Fruit fly (Drosophila melanogaster) whole organism, embryonic: ENCODE measurements around the gene Plzf.
A peak's percentile ranks its signal among the peaks of the same experiment; 100 is the strongest.

Experiments used
- Asciz ChIP-seq: fragments of 200-800 bp; sonication (Bioruptor generic); optimal IDR thresholded peaks from 2 replicates; lab custom pipeline; 2017; ENCODE audit warnings: missing biosample characterization, mild to moderate bottlenecking, missing genetic modification characterization, missing genetic modification reagents
- CG10366 ChIP-seq: fragments of 200-800 bp; sonication (Bioruptor generic); IDR thresholded peaks from 2 replicates; pipeline ENCODE4 v1.3.6; 2022; ENCODE audit warnings: missing biosample characterization, missing genetic modification characterization
- CG10431 ChIP-seq: fragments of 200-800 bp; sonication (Bioruptor generic); optimal IDR thresholded peaks from 3 replicates; lab custom pipeline; 2018; ENCODE audit warnings: missing biosample characterization, mild to moderate bottlenecking, missing genetic modification characterization
- CG12236 ChIP-seq: fragments of 200-800 bp; sonication (Bioruptor generic); optimal IDR thresholded peaks from 2 replicates; lab custom pipeline; 2016; ENCODE audit warnings: missing biosample characterization, missing genetic modification characterization
- CG12299 ChIP-seq: fragments of 200-800 bp; sonication (Bioruptor generic); optimal IDR thresholded peaks from 2 replicates; lab custom pipeline; 2018; ENCODE audit warnings: missing biosample characterization, mild to moderate bottlenecking, missing genetic modification characterization
- CG13775 ChIP-seq: fragments of 200-800 bp; sonication (Bioruptor generic); optimal IDR thresholded peaks from 3 replicates; lab custom pipeline; 2017; ENCODE audit warnings: missing biosample characterization, mild to moderate bottlenecking, missing genetic modification characterization
- CG14050 ChIP-seq: fragments of 200-800 bp; sonication (Bioruptor generic); IDR thresholded peaks from 3 replicates; pipeline ENCODE4 v1.3.6; 2022; ENCODE audit warnings: missing biosample characterization, missing genetic modification characterization
- CG17186 ChIP-seq: fragments of 200-800 bp; sonication (Bioruptor generic); optimal IDR thresholded peaks from 3 replicates; lab custom pipeline; 2017; ENCODE audit warnings: missing biosample characterization, missing genetic modification reagents, missing genetic modification characterization
- CG18262 ChIP-seq: fragments of 200-800 bp; optimal IDR thresholded peaks from 3 replicates; lab custom pipeline; 2019; ENCODE audit warnings: missing biosample characterization, mild to moderate bottlenecking, missing genetic modification characterization, moderate library complexity
- CG18476 ChIP-seq: fragments of 200-800 bp; sonication (Bioruptor generic); optimal IDR thresholded peaks from 2 replicates; lab custom pipeline; 2016; ENCODE audit warnings: missing biosample characterization, mild to moderate bottlenecking, missing genetic modification characterization
- CG2120 ChIP-seq: fragments of 200-800 bp; sonication (Bioruptor generic); optimal IDR thresholded peaks from 3 replicates; lab custom pipeline; 2016; ENCODE audit warnings: missing biosample characterization, missing genetic modification characterization
- CG31365 ChIP-seq: fragments of 200-800 bp; sonication (Bioruptor generic); optimal IDR thresholded peaks from 2 replicates; lab custom pipeline; 2018; ENCODE audit warnings: missing biosample characterization, mild to moderate bottlenecking, missing genetic modification characterization
- CG3838 ChIP-seq: fragments of 200-800 bp; sonication (Bioruptor generic); optimal IDR thresholded peaks from 3 replicates; lab custom pipeline; 2016; ENCODE audit warnings: missing biosample characterization, missing genetic modification characterization
- CG6683 ChIP-seq: fragments of 200-800 bp; sonication (Bioruptor generic); optimal IDR thresholded peaks from 2 replicates; lab custom pipeline; 2017; ENCODE audit warnings: missing biosample characterization, mild to moderate bottlenecking, missing genetic modification characterization, missing genetic modification reagents
- CG7556 ChIP-seq: fragments of 200-800 bp; sonication (Bioruptor generic); optimal IDR thresholded peaks from 2 replicates; lab custom pipeline; 2017; ENCODE audit warnings: missing biosample characterization, mild to moderate bottlenecking, missing genetic modification characterization
- CHES-1-like ChIP-seq: fragments of 200-800 bp; sonication (Bioruptor generic); optimal IDR thresholded peaks from 2 replicates; lab custom pipeline; 2016; ENCODE audit warnings: missing biosample characterization, missing genetic modification characterization
- D ChIP-seq, 2 experiments: fragments of 200-800 bp in 1 of 2; fragments of >200 bp in 1 of 2; sonication (Bioruptor generic) in 1 of 2; optimal IDR thresholded peaks; 2 replicates in 1 of 2; 3 replicates in 1 of 2; lab custom pipeline; 2017; ENCODE audit warnings: mild to moderate bottlenecking in 1 of 2, missing biosample characterization in 1 of 2, missing genetic modification characterization in 1 of 2, missing genetic modification reagents in 1 of 2
- Dad ChIP-seq: fragments of 200-800 bp; sonication (Bioruptor generic); optimal IDR thresholded peaks from 3 replicates; lab custom pipeline; 2016; ENCODE audit warnings: missing biosample characterization, missing genetic modification characterization
- Ets65A ChIP-seq: fragments of 200-800 bp; sonication (Bioruptor generic); peaks from one replicate; lab custom pipeline; 2016; ENCODE audit warnings: missing biosample characterization, missing genetic modification characterization
- Gsc ChIP-seq: fragments of 200-800 bp; sonication (Bioruptor generic); IDR thresholded peaks from 2 replicates; pipeline ENCODE4 v1.3.6; 2022; ENCODE audit warnings: missing biosample characterization, missing genetic modification characterization
- HLH3B ChIP-seq: fragments of 200-800 bp; sonication (Bioruptor generic); IDR thresholded peaks from 2 replicates; pipeline ENCODE4 v1.3.6; 2022; ENCODE audit warnings: missing biosample characterization, missing genetic modification characterization
- HmgZ ChIP-seq: fragments of 200-800 bp; sonication (Bioruptor generic); optimal IDR thresholded peaks from 2 replicates; lab custom pipeline; 2018; ENCODE audit warnings: missing biosample characterization, mild to moderate bottlenecking, missing genetic modification characterization
- NfI ChIP-seq: fragments of 200-800 bp; sonication (Bioruptor generic); optimal IDR thresholded peaks from 3 replicates; lab custom pipeline; 2018; ENCODE audit warnings: missing biosample characterization, mild to moderate bottlenecking, missing genetic modification characterization, moderate library complexity
- Ptx1 ChIP-seq: fragments of 200-800 bp; sonication (Bioruptor generic); IDR thresholded peaks from 2 replicates; pipeline ENCODE4 v1.3.6; 2022; ENCODE audit warnings: missing biosample characterization, missing genetic modification characterization
- Rfx ChIP-seq: fragments of 200-800 bp; sonication (Bioruptor generic); IDR thresholded peaks from 2 replicates; pipeline ENCODE4 v1.3.6; 2022; ENCODE audit warnings: missing biosample characterization, missing genetic modification characterization
- Side ChIP-seq: fragments of 200-800 bp; sonication (Bioruptor generic); optimal IDR thresholded peaks from 2 replicates; lab custom pipeline; 2016; ENCODE audit warnings: missing biosample characterization, missing genetic modification characterization
- Usf ChIP-seq: fragments of 200-800 bp; sonication (Bioruptor generic); optimal IDR thresholded peaks from 2 replicates; lab custom pipeline; 2017; ENCODE audit warnings: missing genotype, missing biosample characterization, missing genetic modification characterization
- amos ChIP-seq: fragments of 200-800 bp; sonication (Bioruptor generic); IDR thresholded peaks from 2 replicates; pipeline ENCODE4 v1.3.6; 2022; ENCODE audit warnings: missing biosample characterization, missing genetic modification characterization; ENCODE audit not compliant: partially characterized antibody
- caup ChIP-seq: fragments of 200-800 bp; sonication (Bioruptor generic); optimal IDR thresholded peaks from 3 replicates; lab custom pipeline; 2017; ENCODE audit warnings: missing biosample characterization, mild to moderate bottlenecking, missing genetic modification characterization, moderate library complexity; ENCODE audit not compliant: severe bottlenecking
- chinmo ChIP-seq: fragments of 200-800 bp; sonication (Bioruptor generic); IDR thresholded peaks from 4 replicates; pipeline ENCODE4 v1.3.6; 2022; ENCODE audit warnings: missing biosample characterization, missing genetic modification characterization; ENCODE audit not compliant: partially characterized antibody
- crc ChIP-seq: fragments of 200-800 bp; sonication (Bioruptor generic); optimal IDR thresholded peaks from 2 replicates; lab custom pipeline; 2016; ENCODE audit warnings: missing biosample characterization, missing genetic modification characterization
- crol ChIP-seq: fragments of 200-800 bp; sonication (Bioruptor generic); IDR thresholded peaks from 2 replicates; pipeline ENCODE4 v1.3.6; 2022; ENCODE audit warnings: missing biosample characterization, missing genetic modification characterization
- dan ChIP-seq: fragments of 200-800 bp; sonication (Bioruptor generic); IDR thresholded peaks from 2 replicates; pipeline ENCODE4 v1.3.6; 2022; ENCODE audit warnings: missing biosample characterization, missing genetic modification characterization
- en ChIP-seq: fragments of 200-800 bp; sonication (Bioruptor generic); optimal IDR thresholded peaks from 2 replicates; lab custom pipeline; 2016; ENCODE audit warnings: missing biosample characterization, missing genetic modification characterization
- ewg ChIP-seq: fragments of 200-800 bp; sonication (Bioruptor generic); optimal IDR thresholded peaks from 3 replicates; lab custom pipeline; 2017; ENCODE audit warnings: mild to moderate bottlenecking, missing biosample characterization, missing genetic modification reagents, missing genetic modification characterization
- fru ChIP-seq: fragments of >200 bp; optimal IDR thresholded peaks from 2 replicates; lab custom pipeline; 2017
- fu2 ChIP-seq: fragments of 200-800 bp; sonication (Bioruptor generic); optimal IDR thresholded peaks from 2 replicates; lab custom pipeline; 2016; ENCODE audit warnings: missing biosample characterization, missing genetic modification characterization
- gcm ChIP-seq: fragments of 200-800 bp; sonication (Bioruptor generic); optimal IDR thresholded peaks from 2 replicates; lab custom pipeline; 2019; ENCODE audit warnings: missing biosample characterization, mild to moderate bottlenecking, missing genetic modification characterization, moderate library complexity
- ham ChIP-seq: fragments of 200-800 bp; sonication (Bioruptor generic); IDR thresholded peaks from 2 replicates; pipeline ENCODE4 v1.3.6; 2022; ENCODE audit warnings: missing biosample characterization, missing genetic modification characterization
- hb ChIP-seq: fragments of 200-800 bp; sonication (Bioruptor generic); IDR thresholded peaks from 3 replicates; pipeline ENCODE4 v1.3.6; 2022; ENCODE audit warnings: missing biosample characterization, missing genetic modification characterization; ENCODE audit not compliant: partially characterized antibody
- mam ChIP-seq: fragments of 200-800 bp; sonication (Bioruptor generic); optimal IDR thresholded peaks from 3 replicates; lab custom pipeline; 2016; ENCODE audit warnings: missing biosample characterization, missing genetic modification characterization
- p53 ChIP-seq: fragments of 200-800 bp; sonication (Bioruptor generic); optimal IDR thresholded peaks from 2 replicates; lab custom pipeline; 2016; ENCODE audit warnings: missing biosample characterization, missing genetic modification characterization
- sima ChIP-seq: fragments of 200-800 bp; sonication (Bioruptor generic); optimal IDR thresholded peaks from 2 replicates; lab custom pipeline; 2016; ENCODE audit warnings: missing biosample characterization, missing genetic modification characterization
- slbo ChIP-seq: fragments of 200-800 bp; sonication (Bioruptor generic); IDR thresholded peaks from 2 replicates; pipeline ENCODE4 v1.3.6; 2022; ENCODE audit warnings: missing biosample characterization, missing genetic modification characterization
- sna ChIP-seq: fragments of 200-800 bp; sonication (Bioruptor generic); IDR thresholded peaks from 2 replicates; pipeline ENCODE4 v1.3.6; 2022; ENCODE audit warnings: missing biosample characterization, missing genetic modification characterization; ENCODE audit not compliant: partially characterized antibody
- tio ChIP-seq: fragments of 200-800 bp; sonication (Bioruptor generic); optimal IDR thresholded peaks from 2 replicates; lab custom pipeline; 2017; ENCODE audit warnings: missing biosample characterization, missing genetic modification characterization, inconsistent platforms
- tll ChIP-seq, 2 experiments: fragments of 200-800 bp in 1 of 2; fragments of >200 bp in 1 of 2; sonication (Bioruptor generic) in 1 of 2; optimal IDR thresholded peaks; 2 replicates each; lab custom pipeline; 2017 to 2019; ENCODE audit warnings: missing biosample characterization in 2 of 2, missing genetic modification characterization in 2 of 2, mild to moderate bottlenecking in 1 of 2, moderate library complexity in 1 of 2
- ttk ChIP-seq: fragments of 200-800 bp; sonication (Bioruptor generic); IDR thresholded peaks from 2 replicates; pipeline ENCODE4 v2.1.2; 2022; ENCODE audit warnings: missing biosample characterization, missing genetic modification characterization
- twi ChIP-seq: fragments of 200-800 bp; optimal IDR thresholded peaks from 2 replicates; lab custom pipeline; 2019; ENCODE audit warnings: missing biosample characterization, mild to moderate bottlenecking, missing genetic modification characterization, moderate library complexity
- wek ChIP-seq: fragments of 200-800 bp; sonication (Bioruptor generic); optimal IDR thresholded peaks from 3 replicates; lab custom pipeline; 2018; ENCODE audit warnings: missing biosample characterization, mild to moderate bottlenecking, missing genetic modification characterization, moderate library complexity

The Plzf gene

dm6 chr2L:12007853-12008252, 40.9 kb downstream of the Plzf start, which contains the start of gene Rh5 (continued):
- no peak for TF ChIP-seq NfI (GFP tag; lab: Kevin White, UChicago)
- TF ChIP-seq Ptx1, result no peak
- no peak for TF ChIP-seq p53
- TF ChIP-seq tio (GFP tag; lab: Kevin White, UChicago), result no peak
- no peak for TF ChIP-seq sna
- TF ChIP-seq en, result no peak
- TF ChIP-seq Side, result no peak

- TF ChIP-seq CG6683 (GFP tag; lab: Kevin White, UChicago) (no peak), HmgZ (peak; percentile 93), sima (GFP tag; lab: Kevin White, UChicago) (no peak), mam (peak; percentile 12), Gsc (GFP tag; lab: Robert Waterston, UW) (no peak), wek (GFP tag; lab: Kevin White, UChicago) (peak; percentile 58), crc (GFP tag; lab: Kevin White, UChicago) (no peak), CG13775 (GFP tag; lab: Kevin White, UChicago) (peak; percentile 41), CG18476 (GFP tag; lab: Kevin White, UChicago) (no peak), CG3838 (GFP tag; lab: Kevin White, UChicago) (peak; percentile 64), CG17186 (peak; percentile 87), slbo (GFP tag; lab: Robert Waterston, UW) (no peak), CG18262 (peak; percentile 90), CG2120 (GFP tag; lab: Kevin White, UChicago) (no peak), amos (GFP tag; lab: Robert Waterston, UW) (no peak), Dad (GFP tag; lab: Kevin White, UChicago) (peak; percentile 51), CG31365 (peak; percentile 67), ttk (GFP tag; lab: Robert Waterston, UW) (no peak), twi (tag; lab: Kevin White, UChicago) (peak; percentile 60), hb (GFP tag; lab: Robert Waterston, UW) (no peak), chinmo (GFP tag; lab: Robert Waterston, UW) (no peak), NfI (GFP tag; lab: Kevin White, UChicago) (peak; percentile 75), fu2 (GFP tag; lab: Kevin White, UChicago) (no peak), CG12299 (tag; lab: Kevin White, UChicago) (no peak), CHES-1-like (GFP tag; lab: Kevin White, UChicago) (peak; percentile 45), CG7556 (GFP tag; lab: Kevin White, UChicago) (no peak), tio (GFP tag; lab: Kevin White, UChicago) (no peak), Usf (GFP tag; lab: Kevin White, UChicago) (no peak), Ets65A (GFP tag; lab: Kevin White, UChicago) (no peak), tll (GFP tag; optimal IDR thresholded peaks at IDR 0.05; lab: Kevin White, UChicago) (peak in 1 of 2 experiments; percentile 92), CG10366 (GFP tag; lab: Robert Waterston, UW) (no peak), fru (lab: Kevin White, UChicago) (no peak), ewg (GFP tag; lab: Kevin White, UChicago) (peak; percentile 68), caup (GFP tag; lab: Kevin White, UChicago) (peak; percentile 45), Rfx (no peak), crol (no peak), CG12236 (GFP tag; lab: Kevin White, UChicago) (peak; percentile 16), ham (GFP tag; lab: Robert Waterston, UW) (no peak), D (optimal IDR thresholded peaks at IDR 0.05; lab: Kevin White, UChicago) (peak; percentile 97), D (GFP tag; optimal IDR thresholded peaks at IDR 0.05; lab: Kevin White, UChicago) (peak; percentile 5), CG14050 (no peak), CG10431 (GFP tag; lab: Kevin White, UChicago) (peak; percentile 85), dan (GFP tag; lab: Robert Waterston, UW) (no peak), Asciz (GFP tag; lab: Kevin White, UChicago) (no peak), gcm (GFP tag; lab: Kevin White, UChicago) (peak; percentile 79), HLH3B (GFP tag; lab: Robert Waterston, UW) (no peak)
Observed at dm6 chr2L:12007331-12007791, 41.4 kb downstream of the Plzf start.
